Fruit fly (Drosophila melanogaster) whole organism, pupa: Measurements from ENCODE around the gene CG31176.

Experiments used
- CG12605 ChIP-seq: fragments of 200-800 bp; sonication (Bioruptor generic); IDR thresholded peaks from 2 replicates; pipeline ENCODE4 v1.3.6; 2022; ENCODE audit warnings: missing biosample characterization, missing genetic modification characterization
- CG14655 ChIP-seq: fragments of 200-800 bp; sonication (Bioruptor generic); optimal IDR thresholded peaks from 3 replicates; lab custom pipeline; 2017; ENCODE audit warnings: mild to moderate bottlenecking, missing biosample characterization, missing genetic modification reagents, missing genetic modification characterization
- CG4496 ChIP-seq: fragments of 200-800 bp; sonication (Bioruptor generic); IDR thresholded peaks from 3 replicates; pipeline ENCODE4 v1.3.6; 2022; ENCODE audit warnings: missing biosample characterization, missing genetic modification characterization
- CG8159 ChIP-seq: fragments of 200-800 bp; sonication (Bioruptor generic); optimal IDR thresholded peaks from 3 replicates; lab custom pipeline; 2018; ENCODE audit warnings: missing biosample characterization, mild to moderate bottlenecking, missing genetic modification characterization, moderate library complexity
- D1 ChIP-seq: fragments of 200-800 bp; sonication (Bioruptor generic); optimal IDR thresholded peaks from 2 replicates; lab custom pipeline; 2018; ENCODE audit warnings: missing biosample characterization, mild to moderate bottlenecking, missing genetic modification characterization, moderate library complexity
- Ets98B ChIP-seq: fragments of 200-800 bp; sonication (Bioruptor generic); IDR thresholded peaks from 2 replicates; pipeline ENCODE4 v1.3.6; 2022; ENCODE audit warnings: missing biosample characterization, missing genetic modification characterization

DNA sequence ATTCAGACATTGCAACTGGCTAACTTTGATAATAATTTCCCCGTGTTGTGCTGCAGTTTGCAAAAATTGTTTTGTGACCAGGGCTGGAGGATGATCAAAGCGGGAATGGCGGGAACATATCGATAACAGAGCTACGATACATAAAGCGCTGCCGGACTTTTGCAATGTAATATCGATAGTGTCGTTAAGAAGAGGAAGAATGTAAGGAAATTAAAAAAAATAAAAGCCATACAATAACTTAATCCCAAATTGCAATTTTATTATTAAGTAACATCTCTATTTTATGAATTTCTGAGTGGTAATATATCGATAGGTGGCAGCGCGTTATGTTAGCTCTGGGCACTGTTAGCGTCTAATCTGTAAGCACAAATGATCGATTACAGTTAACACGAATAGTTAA, 47.8 kb downstream of the CG31176 start, which contains the start of gene PolA1:
- TF ChIP-seq Ets98B (GFP tag; lab: Robert Waterston, UW) (no peak), D1 (tag; lab: Kevin White, UChicago) (no peak), CG12605 (GFP tag; lab: Robert Waterston, UW) (no peak), CG8159 (tag; lab: Kevin White, UChicago) (no peak), CG4496 (GFP tag; lab: Robert Waterston, UW) (no peak; the same call in 2 of the 3 replicates), CG14655 (GFP tag; lab: Kevin White, UChicago) (no peak)
